Worm (Caenorhabditis elegans) whole organism, young adult: ENCODE data around the gene col-129.

Source experiments
- him-1 ChIP-seq: sonication (generic microtip); optimal IDR thresholded peaks from 2 replicates; lab custom pipeline; 2016; ENCODE audit warnings: missing genotype, missing genetic modification reagents, missing genetic modification characterization, missing compliant biosample characterization
- lag-1 ChIP-seq: fragments of 200-800 bp; sonication (Bioruptor generic); IDR thresholded peaks from 2 replicates; pipeline ENCODE4 v1.3.6; 2022; ENCODE audit warnings: missing genetic modification reagents, missing genetic modification characterization, missing compliant biosample characterization
- unc-130 ChIP-seq: sonication (generic microtip); optimal IDR thresholded peaks from 2 replicates; lab custom pipeline; 2016; ENCODE audit warnings: missing genetic modification reagents, missing genetic modification characterization, missing compliant biosample characterization

DNA sequence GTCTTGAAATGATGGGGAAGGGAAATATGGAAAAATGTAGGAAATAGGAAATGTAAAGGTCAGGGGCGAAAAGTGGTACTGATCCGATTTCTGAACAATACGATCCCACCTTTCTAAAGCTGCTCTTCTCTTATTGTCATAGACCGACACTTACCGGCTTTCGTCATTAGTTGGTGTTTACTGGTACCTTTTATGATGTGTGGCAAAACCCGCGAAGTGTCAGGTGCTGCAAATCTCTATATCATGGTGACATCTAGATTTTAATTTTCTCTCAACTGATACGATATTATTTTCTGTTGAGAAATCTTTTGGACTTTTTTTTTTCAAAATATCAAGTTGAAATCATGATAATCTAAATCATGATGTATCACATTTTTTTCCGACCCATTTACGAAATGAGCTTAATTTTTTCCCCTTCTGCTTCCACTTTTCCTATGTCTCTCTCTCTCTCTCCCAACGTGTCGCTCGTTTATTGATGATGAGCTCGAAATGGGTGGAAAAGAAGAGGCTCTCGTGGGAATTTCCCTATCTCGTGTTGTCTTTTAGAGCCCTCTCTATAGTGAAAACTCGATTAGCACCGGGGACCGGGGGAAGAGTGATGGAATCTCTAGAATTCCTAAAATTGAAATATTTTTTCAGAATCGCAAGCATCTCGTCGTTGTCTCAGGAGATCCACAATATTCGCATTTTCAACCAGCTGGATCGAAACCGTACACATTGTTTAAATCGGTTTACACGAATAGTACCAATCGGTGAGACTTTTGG is 21.3 kb upstream of the col-129 start:
- no peak for TF ChIP-seq unc-130 (GFP tag; lab: Kevin White, UChicago)
- no peak for TF ChIP-seq him-1 (tag; lab: Kevin White, UChicago)
- no peak for TF ChIP-seq lag-1 (GFP tag; lab: Robert Waterston, UW)
